Fruit fly (Drosophila melanogaster): ENCODE results near the gene Cenp-C.

dm6 chr3R:8616149-8616548 lies 52.2 kb downstream of the Cenp-C start:
- TF ChIP-seq usp (GFP tag; optimal IDR thresholded peaks at IDR 0.05) (no peak), CG8478 (optimal IDR thresholded peaks at IDR 0.05) (no peak), psq (optimal IDR thresholded peaks at IDR 0.05) (no peak)

Data from whole organism.